Fruit fly (Drosophila melanogaster): ENCODE measurements around the gene Acbp6.

dm6 chr3L:7086558-7087059, 42.1 kb upstream of the Acbp6 start, which contains the start of gene Cpr65Ea:
- no peak for TF ChIP-seq Ets98B (GFP tag; IDR thresholded peaks at IDR 0.05)
- TF ChIP-seq CG8159 (tag; optimal IDR thresholded peaks at IDR 0.05) = no peak
- TF ChIP-seq CG17806 (tag; optimal IDR thresholded peaks at IDR 0.05) = no peak
- TF ChIP-seq rn (GFP tag; IDR thresholded peaks at IDR 0.05) = no peak
- TF ChIP-seq gl (tag; optimal IDR thresholded peaks at IDR 0.05) = no peak
- TF ChIP-seq Pif1A (GFP tag; optimal IDR thresholded peaks at IDR 0.05) = no peak
